Worm (Caenorhabditis elegans) whole organism, young adult: ENCODE data around the gene nuaf-1.

Experiments
- B0019.2 ChIP-seq: fragments of 200-800 bp; sonication (Bioruptor generic); conservative IDR thresholded peaks from 2 replicates; pipeline ENCODE4 v1.3.6; 2022; ENCODE audit warnings: missing genetic modification reagents, missing genetic modification characterization, missing compliant biosample characterization
- B0035.1 ChIP-seq: sonication (generic microtip); optimal IDR thresholded peaks from 2 replicates; lab custom pipeline; 2016; ENCODE audit warnings: missing genetic modification characterization, mild to moderate bottlenecking, missing compliant biosample characterization, missing genotype, missing genetic modification reagents
- D2030.7 ChIP-seq: fragments of 200-800 bp; sonication (Bioruptor generic); IDR thresholded peaks from 2 replicates; pipeline ENCODE4 v1.3.6; 2022; ENCODE audit warnings: missing genetic modification reagents, missing genetic modification characterization, missing compliant biosample characterization
- F10E7.11 ChIP-seq: sonication (generic microtip); optimal IDR thresholded peaks from 2 replicates; lab custom pipeline; 2017; ENCODE audit warnings: mild to moderate bottlenecking, missing genetic modification characterization, moderate library complexity, missing compliant biosample characterization
- F22D6.2 ChIP-seq: sonication (generic microtip); optimal IDR thresholded peaks from 2 replicates; lab custom pipeline; 2016; ENCODE audit warnings: mild to moderate bottlenecking, missing genetic modification characterization, missing compliant biosample characterization
- F23B12.7 ChIP-seq: sonication (generic microtip); optimal IDR thresholded peaks from 2 replicates; lab custom pipeline; 2017; ENCODE audit warnings: missing genetic modification characterization, mild to moderate bottlenecking, missing compliant biosample characterization, antibody characterized with exemption, moderate library complexity; ENCODE audit not compliant: insufficient read depth
- F33H1.4 ChIP-seq: fragments of 200-800 bp; sonication (Bioruptor generic); IDR thresholded peaks from 2 replicates; pipeline ENCODE4 v1.3.6; 2022; ENCODE audit warnings: missing genetic modification reagents, missing genetic modification characterization, missing compliant biosample characterization
- F39B2.1 ChIP-seq: fragments of 200-800 bp; sonication (Bioruptor generic); IDR thresholded peaks from 2 replicates; pipeline ENCODE4 v1.3.6; 2022; ENCODE audit warnings: missing genetic modification reagents, missing genetic modification characterization, missing compliant biosample characterization
- F55B11.4 ChIP-seq: sonication (generic microtip); optimal IDR thresholded peaks from 2 replicates; lab custom pipeline; 2016; ENCODE audit warnings: missing compliant biosample characterization, missing genetic modification characterization, borderline replicate concordance; ENCODE audit not compliant: insufficient read depth
- F57A8.1 ChIP-seq: fragments of 200-800 bp; sonication (Bioruptor generic); optimal IDR thresholded peaks from 2 replicates; lab custom pipeline; 2018; ENCODE audit warnings: mild to moderate bottlenecking, missing genetic modification characterization, moderate library complexity, missing compliant biosample characterization
- F57C9.4 ChIP-seq: sonication (generic microtip); optimal IDR thresholded peaks from 2 replicates; lab custom pipeline; 2017; ENCODE audit warnings: mild to moderate bottlenecking, missing genetic modification characterization, missing compliant biosample characterization
- K11D2.4 ChIP-seq: fragments of 200-800 bp; sonication (Bioruptor generic); IDR thresholded peaks from 2 replicates; pipeline ENCODE4 v1.3.6; 2022; ENCODE audit warnings: missing genetic modification reagents, missing genetic modification characterization, missing compliant biosample characterization
- T26A5.8 ChIP-seq: sonication (generic microtip); optimal IDR thresholded peaks from 2 replicates; lab custom pipeline; 2016; ENCODE audit warnings: missing genetic modification characterization, missing compliant biosample characterization
- Y56A3A.18 ChIP-seq: fragments of 200-800 bp; sonication (Bioruptor generic); IDR thresholded peaks from 2 replicates; pipeline ENCODE4 v1.3.6; 2022; ENCODE audit warnings: missing genetic modification reagents, missing genetic modification characterization, missing compliant biosample characterization
- ZK185.1 ChIP-seq: sonication (generic microtip); optimal IDR thresholded peaks from 2 replicates; lab custom pipeline; 2016; ENCODE audit warnings: mild to moderate bottlenecking, missing genetic modification characterization, missing compliant biosample characterization; ENCODE audit not compliant: poor library complexity, severe bottlenecking
- akir-1 ChIP-seq: fragments of 200-800 bp; sonication (Bioruptor generic); optimal IDR thresholded peaks from 2 replicates; lab custom pipeline; 2018; ENCODE audit warnings: mild to moderate bottlenecking, missing genetic modification characterization, moderate library complexity, missing compliant biosample characterization
- aptf-2 ChIP-seq: fragments of 200-800 bp; sonication (Bioruptor generic); conservative IDR thresholded peaks from 2 replicates; pipeline ENCODE4 v1.3.6; 2022; ENCODE audit warnings: missing genetic modification reagents, missing genetic modification characterization, missing compliant biosample characterization
- athp-1 ChIP-seq: sonication (generic microtip); optimal IDR thresholded peaks from 2 replicates; lab custom pipeline; 2017; ENCODE audit warnings: mild to moderate bottlenecking, missing genetic modification characterization, missing compliant biosample characterization
- attf-3 ChIP-seq: fragments of 200-800 bp; sonication (Bioruptor generic); conservative IDR thresholded peaks from 2 replicates; pipeline ENCODE4 v1.3.6; 2022; ENCODE audit warnings: missing genetic modification reagents, missing genetic modification characterization, missing compliant biosample characterization
- bed-2 ChIP-seq: fragments of 200-800 bp; sonication (Bioruptor generic); IDR thresholded peaks from 2 replicates; pipeline ENCODE4 v1.3.6; 2022; ENCODE audit warnings: missing genetic modification reagents, missing genetic modification characterization, missing compliant biosample characterization
- cebp-1 ChIP-seq, 2 experiments: fragments of 200-800 bp in 1 of 2; sonication (Bioruptor generic) in 1 of 2; sonication (generic microtip) in 1 of 2; IDR thresholded peaks in 1 of 2; optimal IDR thresholded peaks in 1 of 2; 2 replicates each; pipeline versions ENCODE4 v1.3.6 to Lab custom; 2017 to 2022; ENCODE audit warnings: missing compliant biosample characterization in 2 of 2, missing genetic modification characterization in 2 of 2, mild to moderate bottlenecking in 1 of 2, missing genetic modification reagents in 1 of 2, moderate library complexity in 1 of 2
- ceh-27 ChIP-seq: fragments of 200-800 bp; sonication (Bioruptor generic); optimal IDR thresholded peaks from 2 replicates; lab custom pipeline; 2018; ENCODE audit warnings: mild to moderate bottlenecking, missing genetic modification characterization, moderate library complexity, missing compliant biosample characterization
- chd-7 ChIP-seq: sonication (generic microtip); optimal IDR thresholded peaks from 2 replicates; lab custom pipeline; 2016; ENCODE audit warnings: mild to moderate bottlenecking, missing genetic modification characterization, moderate library complexity, missing compliant biosample characterization
- die-1 ChIP-seq: sonication (generic microtip); optimal IDR thresholded peaks from 2 replicates; lab custom pipeline; 2016; ENCODE audit warnings: missing genotype, mild to moderate bottlenecking, missing genetic modification characterization, missing compliant biosample characterization
- hlh-12 ChIP-seq: sonication (generic microtip); optimal IDR thresholded peaks from 2 replicates; lab custom pipeline; 2016; ENCODE audit warnings: missing genetic modification characterization, missing compliant biosample characterization
- hmg-1.2 ChIP-seq: fragments of 200-800 bp; sonication (Bioruptor generic); IDR thresholded peaks from 2 replicates; pipeline ENCODE4 v1.3.6; 2022; ENCODE audit warnings: missing genetic modification reagents, missing genetic modification characterization, missing compliant biosample characterization
- hmg-20 ChIP-seq: fragments of 200-800 bp; sonication (Bioruptor generic); IDR thresholded peaks from 2 replicates; pipeline ENCODE4 v1.3.6; 2022; ENCODE audit warnings: missing genetic modification reagents, missing genetic modification characterization, missing compliant biosample characterization
- hsf-1 ChIP-seq: fragments of 200-800 bp; sonication (Bioruptor generic); IDR thresholded peaks from 2 replicates; pipeline ENCODE4 v1.3.6; 2022; ENCODE audit warnings: missing genetic modification reagents, missing genetic modification characterization, missing compliant biosample characterization
- let-526 ChIP-seq: fragments of 200-800 bp; sonication (Bioruptor generic); IDR thresholded peaks from 2 replicates; pipeline ENCODE4 v1.3.6; 2022; ENCODE audit warnings: missing genetic modification reagents, missing genetic modification characterization, missing compliant biosample characterization
- lin-26 ChIP-seq: fragments of 200-800 bp; sonication (Bioruptor generic); IDR thresholded peaks from 2 replicates; pipeline ENCODE4 v1.3.6; 2022; ENCODE audit warnings: missing genetic modification reagents, missing genetic modification characterization, missing compliant biosample characterization
- lin-54 ChIP-seq: fragments of 200-800 bp; sonication (Bioruptor generic); optimal IDR thresholded peaks from 2 replicates; lab custom pipeline; 2018; ENCODE audit warnings: mild to moderate bottlenecking, missing genetic modification characterization, missing compliant biosample characterization
- madf-10 ChIP-seq: sonication (generic microtip); optimal IDR thresholded peaks from 2 replicates; lab custom pipeline; 2016; ENCODE audit warnings: mild to moderate bottlenecking, missing genetic modification characterization, missing compliant biosample characterization
- madf-3 ChIP-seq: fragments of 200-800 bp; sonication (Bioruptor generic); IDR thresholded peaks from 2 replicates; pipeline ENCODE4 v1.3.6; 2022; ENCODE audit warnings: missing genetic modification reagents, missing genetic modification characterization, missing compliant biosample characterization
- madf-8 ChIP-seq: fragments of 200-800 bp; sonication (Bioruptor generic); conservative IDR thresholded peaks from 2 replicates; pipeline ENCODE4 v1.3.6; 2022; ENCODE audit warnings: missing genetic modification reagents, missing genetic modification characterization, missing compliant biosample characterization
- mes-4 ChIP-seq: sonication (generic microtip); optimal IDR thresholded peaks from 2 replicates; lab custom pipeline; 2016; ENCODE audit warnings: missing genotype, missing genetic modification characterization, missing compliant biosample characterization
- mxl-1 ChIP-seq: sonication (generic microtip); optimal IDR thresholded peaks from 2 replicates; lab custom pipeline; 2016; ENCODE audit warnings: missing genetic modification characterization, missing compliant biosample characterization
- nfya-2 ChIP-seq: fragments of 200-800 bp; sonication (Bioruptor generic); IDR thresholded peaks from 2 replicates; pipeline ENCODE4 v1.3.6; 2022; ENCODE audit warnings: missing genetic modification reagents, missing genetic modification characterization, missing compliant biosample characterization
- pbrm-1 ChIP-seq: fragments of 200-800 bp; sonication (Bioruptor generic); IDR thresholded peaks from 2 replicates; pipeline ENCODE4 v1.3.6; 2022; ENCODE audit warnings: missing genetic modification reagents, missing genetic modification characterization, missing compliant biosample characterization
- rcor-1 ChIP-seq: fragments of 200-800 bp; sonication (Bioruptor generic); IDR thresholded peaks from 2 replicates; pipeline ENCODE4 v1.3.6; 2022; ENCODE audit warnings: missing genetic modification reagents, missing genetic modification characterization, missing compliant biosample characterization
- repo-1 ChIP-seq: sonication (generic microtip); optimal IDR thresholded peaks from 2 replicates; lab custom pipeline; 2017; ENCODE audit warnings: mild to moderate bottlenecking, missing genetic modification characterization, missing compliant biosample characterization
- rpc-1 ChIP-seq, 2 experiments: fragments of 150-350 bp in 1 of 2; sonication (generic microtip) in 1 of 2; optimal IDR thresholded peaks; 2 replicates each; lab custom pipeline; 2014 to 2018; ENCODE audit warnings: missing biosample characterization in 1 of 2, missing genetic modification characterization in 1 of 2, missing genetic modification reagents in 1 of 2, missing genotype in 1 of 2
- sea-2 ChIP-seq: fragments of 200-800 bp; sonication (Bioruptor generic); IDR thresholded peaks from 2 replicates; pipeline ENCODE4 v1.3.6; 2022; ENCODE audit warnings: missing genetic modification characterization, missing compliant biosample characterization
- snpc-3.4 ChIP-seq: sonication (generic microtip); optimal IDR thresholded peaks from 2 replicates; lab custom pipeline; 2017; ENCODE audit warnings: missing genetic modification characterization, mild to moderate bottlenecking, missing compliant biosample characterization, antibody characterized with exemption, moderate library complexity, missing genotype, missing genetic modification reagents
- snpc-4 ChIP-seq, 5 experiments: fragments of 150-350 bp in 1 of 5; sonication (generic microtip) in 4 of 5; optimal IDR thresholded peaks; 2 replicates each; lab custom pipeline; 2014 to 2018; ENCODE audit warnings: missing genetic modification characterization in 5 of 5, missing biosample characterization in 3 of 5, antibody characterized with exemption in 2 of 5, mild to moderate bottlenecking in 2 of 5, missing compliant biosample characterization in 2 of 5, missing genotype in 2 of 5, moderate library complexity in 2 of 5, missing genetic modification reagents in 1 of 5
- sptf-2 ChIP-seq: fragments of 200-800 bp; sonication (Bioruptor generic); optimal IDR thresholded peaks from 2 replicates; lab custom pipeline; 2018; ENCODE audit warnings: mild to moderate bottlenecking, missing genetic modification characterization, missing compliant biosample characterization
- unc-62 ChIP-seq: fragments of 150-350 bp; optimal IDR thresholded peaks from 2 replicates; lab custom pipeline; 2014; ENCODE audit warnings: missing biosample characterization, missing genetic modification reagents, missing genetic modification characterization
- ztf-28 ChIP-seq: fragments of 200-800 bp; sonication (Bioruptor generic); IDR thresholded peaks from 2 replicates; pipeline ENCODE4 v1.3.6; 2022; ENCODE audit warnings: missing genetic modification reagents, missing genetic modification characterization, missing compliant biosample characterization

The nuaf-1 gene

DNA sequence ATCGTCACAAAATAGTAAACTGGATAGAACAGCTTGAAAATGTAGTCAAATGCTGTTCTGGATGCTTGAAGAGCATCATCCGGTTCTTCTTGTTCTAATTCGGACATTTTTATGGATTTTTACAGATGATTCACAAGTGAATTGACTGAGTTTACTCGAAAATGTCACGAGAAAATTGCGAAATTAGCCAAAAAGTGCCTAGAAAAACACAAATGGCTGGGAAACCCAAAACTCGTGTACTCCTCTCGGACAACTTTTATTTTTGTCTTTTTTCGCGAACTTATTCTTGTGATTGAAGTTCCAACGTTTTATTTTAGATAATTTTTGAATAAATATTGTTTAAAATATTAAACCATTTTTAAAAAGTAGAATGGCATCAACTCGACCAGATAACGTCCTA is 16.8 kb downstream of the nuaf-1 start, which contains the start of the genes C56A3.4 and C56A3.5 (continued):
- TF ChIP-seq nfya-2 (GFP tag; lab: Robert Waterston, UW) (no peak), unc-62 (GFP tag; lab: Kevin White, UChicago) (no peak), madf-8 (GFP tag; lab: Robert Waterston, UW) (no peak), repo-1 (tag; lab: Kevin White, UChicago) (no peak), mes-4 (tag; lab: Kevin White, UChicago) (no peak), let-526 (GFP tag; lab: Robert Waterston, UW) (peak; percentile 63; the same call in 1 of the 2 replicates), F33H1.4 (GFP tag; lab: Robert Waterston, UW) (no peak), attf-3 (GFP tag; lab: Robert Waterston, UW) (0 out of 2 replicates have a peak, but pooled peaks have one; percentile 29), mxl-1 (no peak), K11D2.4 (no peak), bed-2 (GFP tag; lab: Robert Waterston, UW) (no peak), ztf-28 (GFP tag; lab: Robert Waterston, UW) (no peak), Y56A3A.18 (no peak), B0019.2 (GFP tag; lab: Robert Waterston, UW) (no peak), rcor-1 (GFP tag; lab: Robert Waterston, UW) (no peak), die-1 (tag; lab: Kevin White, UChicago) (no peak), akir-1 (GFP tag; lab: Kevin White, UChicago) (no peak), F10E7.11 (no peak), cebp-1 (GFP tag; IDR thresholded peaks at IDR 0.05; lab: Robert Waterston, UW) (peak; percentile 92), cebp-1 (tag; optimal IDR thresholded peaks at IDR 0.05; lab: Kevin White, UChicago) (peak; percentile 99), D2030.7 (GFP tag; lab: Robert Waterston, UW) (0 out of 2 replicates have a peak, but pooled peaks have one; percentile 26), madf-10 (tag; lab: Kevin White, UChicago) (no peak), F39B2.1 (no peak), rpc-1 (optimal IDR thresholded peaks at IDR 0.05; lab: Kevin White, UChicago) (no peak), rpc-1 (tag; optimal IDR thresholded peaks at IDR 0.05; lab: Kevin White, UChicago) (no peak), sea-2 (no peak), F55B11.4 (no peak), ZK185.1 (tag; lab: Kevin White, UChicago) (peak; percentile 48), F22D6.2 (tag; lab: Kevin White, UChicago) (no peak), snpc-3.4 (tag; lab: Kevin White, UChicago) (no peak), chd-7 (tag; lab: Kevin White, UChicago) (no peak), hmg-1.2 (GFP tag; lab: Robert Waterston, UW) (0 out of 2 replicates have a peak, but pooled peaks have one; percentile 21), lin-54 (GFP tag; lab: Kevin White, UChicago) (no peak), lin-26 (GFP tag; lab: Robert Waterston, UW) (no peak), aptf-2 (GFP tag; lab: Robert Waterston, UW) (no peak), pbrm-1 (GFP tag; lab: Robert Waterston, UW) (no peak), F57C9.4 (tag; lab: Kevin White, UChicago) (no peak), sptf-2 (GFP tag; lab: Kevin White, UChicago) (no peak), ceh-27 (GFP tag; lab: Kevin White, UChicago) (peak; percentile 58), hsf-1 (GFP tag; lab: Robert Waterston, UW) (no peak), athp-1 (tag; lab: Kevin White, UChicago) (no peak), B0035.1 (tag; lab: Kevin White, UChicago) (no peak), F57A8.1 (GFP tag; lab: Kevin White, UChicago) (no peak), hmg-20 (GFP tag; lab: Robert Waterston, UW) (no peak), F23B12.7 (no peak), hlh-12 (no peak), snpc-4 (GFP tag; optimal IDR thresholded peaks at IDR 0.05; lab: Kevin White, UChicago) (no peak), snpc-4 (tag; optimal IDR thresholded peaks at IDR 0.05; lab: Kevin White, UChicago) (peak in 1 of 4 experiments; percentile 14), T26A5.8 (tag; lab: Kevin White, UChicago) (no peak), madf-3 (no peak)
